Worm (Caenorhabditis elegans) whole organism, L3 larva: ENCODE data around the gene ZK637.4.

ENCODE experiments used
- ZK546.5 ChIP-seq: sonication (generic microtip); optimal IDR thresholded peaks from 2 replicates; lab custom pipeline; 2017; ENCODE audit warnings: missing biosample characterization, missing genetic modification characterization
- daf-12 ChIP-seq: fragments of 150-350 bp; optimal IDR thresholded peaks from 2 replicates; lab custom pipeline; 2014; ENCODE audit warnings: missing biosample characterization, missing genetic modification reagents, missing genetic modification characterization
- fkh-2 ChIP-seq: fragments of 150-350 bp; optimal IDR thresholded peaks from 2 replicates; lab custom pipeline; 2014; ENCODE audit warnings: missing biosample characterization, missing genetic modification reagents, missing genetic modification characterization
- lin-39 ChIP-seq: fragments of 150-350 bp; optimal IDR thresholded peaks from 2 replicates; lab custom pipeline; 2018; ENCODE audit warnings: missing biosample characterization, missing genetic modification reagents, missing genetic modification characterization
- nhr-11 ChIP-seq: fragments of 150-350 bp; optimal IDR thresholded peaks from 2 replicates; lab custom pipeline; 2014; ENCODE audit warnings: missing biosample characterization, missing genetic modification characterization
- nhr-12 ChIP-seq: fragments of 150-350 bp; optimal IDR thresholded peaks from 2 replicates; lab custom pipeline; 2014; ENCODE audit warnings: missing biosample characterization, missing genetic modification characterization
- snpc-4 ChIP-seq: fragments of 150-350 bp; optimal IDR thresholded peaks from 2 replicates; lab custom pipeline; 2014; ENCODE audit warnings: missing biosample characterization, missing genetic modification characterization
- tbx-2 ChIP-seq: sonication (generic microtip); optimal IDR thresholded peaks from 2 replicates; lab custom pipeline; 2016; ENCODE audit warnings: mild to moderate bottlenecking, missing genetic modification characterization, missing compliant biosample characterization
- ztf-11 ChIP-seq: fragments of 150-350 bp; optimal IDR thresholded peaks from 2 replicates; lab custom pipeline; 2014; ENCODE audit warnings: missing biosample characterization, missing genetic modification characterization

DNA sequence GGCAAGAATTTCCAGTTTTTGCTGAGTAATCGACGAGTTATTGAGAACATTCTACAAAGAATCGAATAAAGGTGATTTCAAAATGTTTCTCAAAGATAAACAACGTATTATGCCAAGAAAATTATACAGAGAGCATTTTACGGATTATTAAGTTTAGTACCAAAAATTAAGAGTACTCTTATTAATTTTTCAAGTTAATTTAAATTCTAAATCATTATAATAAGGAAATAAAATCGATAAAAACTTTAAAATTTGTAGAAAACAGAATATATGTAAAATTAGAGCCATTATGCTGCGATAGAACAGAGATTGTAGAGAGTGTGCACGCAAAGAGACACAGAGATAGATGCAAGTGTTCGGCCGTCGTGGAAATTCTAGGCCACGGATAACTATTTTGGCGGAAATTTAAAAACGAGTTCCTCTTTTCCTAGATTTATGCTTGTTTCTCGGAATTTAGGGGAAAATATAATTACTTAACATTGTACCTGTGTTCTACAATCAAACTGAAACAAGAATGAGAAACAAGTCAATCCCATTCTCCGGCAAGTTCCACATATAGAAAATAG is 43.0 kb upstream of the ZK637.4 start, which contains the start of gene F44E2.9:
- TF ChIP-seq nhr-11 (tag; lab: Kevin White, UChicago): no peak
- no peak for TF ChIP-seq fkh-2
- TF ChIP-seq snpc-4: peak; percentile 67
- TF ChIP-seq tbx-2 (tag; lab: Kevin White, UChicago): no peak
- TF ChIP-seq ztf-11 (tag; lab: Kevin White, UChicago): no peak
- no peak for TF ChIP-seq nhr-12 (tag; lab: Kevin White, UChicago)
- no peak for TF ChIP-seq daf-12 (tag; lab: Kevin White, UChicago)
- peak; percentile 68 for TF ChIP-seq lin-39
- no peak for TF ChIP-seq ZK546.5 (tag; lab: Kevin White, UChicago)
